Worm (Caenorhabditis elegans): ENCODE data around the gene T27E7.5.

T27E7.5 gene

ce11 chrIV:14506995-14507394 is 30.0 kb upstream of the T27E7.5 start:
- TF ChIP-seq pqm-1 (tag; optimal IDR thresholded peaks at IDR 0.05) (no peak), pha-4 (tag; optimal IDR thresholded peaks at IDR 0.05) (peak; percentile 20), egl-27 (tag; optimal IDR thresholded peaks at IDR 0.05) (no peak)

ce11 chrIV:14512405-14512804 is 24.6 kb upstream of the T27E7.5 start, which contains the start of gene Y57G11A.5:
TSS of gene Y57G11A.5 (minus strand) at chrIV:14512505.
- TF ChIP-seq ama-1 (optimal IDR thresholded peaks at IDR 0.05) (no peak), zag-1 (tag; optimal IDR thresholded peaks at IDR 0.05) (no peak), pha-4 (tag; optimal IDR thresholded peaks at IDR 0.05) (no peak), daf-12 (tag; optimal IDR thresholded peaks at IDR 0.05) (no peak), nfya-1 (tag; optimal IDR thresholded peaks at IDR 0.05; ENCODE audit: insufficient read depth) (no peak), egl-5 (tag; optimal IDR thresholded peaks at IDR 0.05) (no peak)

ce11 chrIV:14515162-14515561 is 21.8 kb upstream of the T27E7.5 start:
- TF ChIP-seq nhr-23 (tag; optimal IDR thresholded peaks at IDR 0.05) (no peak), unc-39 (tag; optimal IDR thresholded peaks at IDR 0.05) (no peak), aly-2 (tag; optimal IDR thresholded peaks at IDR 0.05) (no peak), ceh-9 (tag; optimal IDR thresholded peaks at IDR 0.05) (no peak), eor-1 (tag; optimal IDR thresholded peaks at IDR 0.05) (no peak), ztf-4 (tag; optimal IDR thresholded peaks at IDR 0.05) (no peak), nhr-11 (tag; optimal IDR thresholded peaks at IDR 0.05) (no peak), nhr-237 (tag; optimal IDR thresholded peaks at IDR 0.05) (no peak), R02D3.7 (tag; optimal IDR thresholded peaks at IDR 0.05) (no peak), nhr-28 (tag; optimal IDR thresholded peaks at IDR 0.05) (no peak)

- no peak for TF ChIP-seq unc-39 (tag; optimal IDR thresholded peaks at IDR 0.05)
Observed at ce11 chrIV:14519423-14519822, 17.5 kb upstream of the T27E7.5 start, which contains the start of the genes Y57G11A.2 and T27E7.1. TSS of gene Y57G11A.2 (minus strand) at chrIV:14519523. TSS of gene T27E7.1 (plus strand) at chrIV:14519759.

ce11 chrIV:14523568-14523967 is 13.4 kb upstream of the T27E7.5 start, which contains the start of gene srh-63:
TSS of gene srh-63 (plus strand) at chrIV:14523868.
- TF ChIP-seq daf-12 (tag; optimal IDR thresholded peaks at IDR 0.05), result no peak
- TF ChIP-seq nhr-25 (tag; optimal IDR thresholded peaks at IDR 0.05), result no peak
- no peak for TF ChIP-seq hmg-11 (tag; optimal IDR thresholded peaks at IDR 0.05)
- no peak for TF ChIP-seq jun-1 (tag; optimal IDR thresholded peaks at IDR 0.05)
- no peak for TF ChIP-seq unc-39 (tag; optimal IDR thresholded peaks at IDR 0.05)
- TF ChIP-seq elt-2 (tag; optimal IDR thresholded peaks at IDR 0.05), result no peak
- no peak for TF ChIP-seq unc-62 (GFP tag; optimal IDR thresholded peaks at IDR 0.05)
- no peak for TF ChIP-seq lin-39 (tag; optimal IDR thresholded peaks at IDR 0.05)

ce11 chrIV:14525272-14526162 is 11.4 kb upstream of the T27E7.5 start:
- peak; percentile 53 for TF ChIP-seq snpc-4 (tag; optimal IDR thresholded peaks at IDR 0.05)

- TF ChIP-seq nhr-76 (tag; optimal IDR thresholded peaks at IDR 0.05) (no peak), lin-15B (tag; optimal IDR thresholded peaks at IDR 0.05) (no peak), unc-39 (tag; optimal IDR thresholded peaks at IDR 0.05) (no peak), nfya-1 (tag; optimal IDR thresholded peaks at IDR 0.05; ENCODE audit: insufficient read depth) (no peak), nhr-67 (tag; optimal IDR thresholded peaks at IDR 0.05) (no peak), nhr-43 (tag; optimal IDR thresholded peaks at IDR 0.05; ENCODE audit: poor library complexity, severe bottlenecking) (no peak), ZK546.5 (tag; optimal IDR thresholded peaks at IDR 0.05) (no peak), fkh-10 (GFP tag; optimal IDR thresholded peaks at IDR 0.05) (no peak), ztf-11 (tag; optimal IDR thresholded peaks at IDR 0.05) (no peak), pqm-1 (tag; optimal IDR thresholded peaks at IDR 0.05) (no peak), ceh-28 (tag; optimal IDR thresholded peaks at IDR 0.05) (no peak), nhr-23 (tag; optimal IDR thresholded peaks at IDR 0.05) (no peak), egl-5 (tag; optimal IDR thresholded peaks at IDR 0.05) (no peak), zag-1 (tag; optimal IDR thresholded peaks at IDR 0.05) (no peak), ama-1 (optimal IDR thresholded peaks at IDR 0.05) (no peak), mml-1 (tag; optimal IDR thresholded peaks at IDR 0.05) (no peak), fos-1 (tag; optimal IDR thresholded peaks at IDR 0.05) (no peak)
Observed at ce11 chrIV:14528718-14529117, 8.2 kb upstream of the T27E7.5 start, which contains the start of gene T27E7.3. TSS of gene T27E7.3 (plus strand) at chrIV:14529018.
